Worm (Caenorhabditis elegans): Measurements from ENCODE around the gene T19H12.2.

DNA sequence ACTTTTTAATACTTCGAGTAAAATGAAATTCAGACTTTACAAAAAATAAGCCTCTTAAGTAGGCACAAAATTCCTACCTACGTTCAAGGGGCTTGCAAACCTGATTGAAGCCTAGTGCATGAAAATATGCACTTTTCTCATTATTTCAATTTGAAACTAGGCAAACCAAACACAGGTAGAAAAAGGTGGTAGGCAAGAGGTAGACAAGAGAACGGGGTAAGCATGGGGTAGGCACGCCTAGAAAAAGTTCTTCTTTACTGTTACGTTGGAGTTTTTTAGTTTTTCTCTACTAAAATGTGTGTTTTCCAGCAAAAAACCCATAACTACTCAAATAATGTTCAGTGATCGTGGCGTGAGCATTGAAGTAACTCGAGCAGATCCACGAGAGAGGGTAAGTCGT, 39.1 kb upstream of the T19H12.2 start, which contains the start of gene nex-4:
- TF ChIP-seq dao-5 (tag; optimal IDR thresholded peaks at IDR 0.05), result no peak
- TF ChIP-seq him-1 (tag; optimal IDR thresholded peaks at IDR 0.05), result no peak

All from whole organism, L4/young adult.